Worm (Caenorhabditis elegans): Measurements from ENCODE around the gene R07E3.6.

DNA sequence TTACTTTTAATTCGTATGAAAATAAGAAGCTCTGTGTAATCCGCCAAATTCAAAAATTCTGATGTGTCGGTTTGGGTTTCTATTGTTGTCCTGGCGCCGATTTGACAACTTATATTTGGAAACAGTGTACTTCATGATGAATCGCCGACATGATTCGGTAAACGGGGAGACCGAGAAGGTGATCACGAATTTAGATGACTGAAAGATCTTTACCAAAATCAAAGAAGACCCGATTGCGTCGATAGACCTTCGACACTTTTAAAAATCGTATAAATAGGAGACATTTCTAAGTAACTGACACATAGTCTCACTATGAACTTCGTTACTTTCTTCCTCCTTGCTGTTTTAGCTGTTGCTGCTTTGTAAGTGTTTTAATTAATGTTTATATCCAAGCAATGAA, 15.1 kb upstream of the R07E3.6 start, which contains the start of gene fip-5:
- no peak for TF ChIP-seq elt-1 (tag; optimal IDR thresholded peaks at IDR 0.05; ENCODE audit: borderline replicate concordance, insufficient read depth)
- no peak for TF ChIP-seq mep-1 (tag; optimal IDR thresholded peaks at IDR 0.05)

All from whole organism, mixed stage, embryonic.